Worm (Caenorhabditis elegans): ENCODE results near the gene tag-196.

DNA sequence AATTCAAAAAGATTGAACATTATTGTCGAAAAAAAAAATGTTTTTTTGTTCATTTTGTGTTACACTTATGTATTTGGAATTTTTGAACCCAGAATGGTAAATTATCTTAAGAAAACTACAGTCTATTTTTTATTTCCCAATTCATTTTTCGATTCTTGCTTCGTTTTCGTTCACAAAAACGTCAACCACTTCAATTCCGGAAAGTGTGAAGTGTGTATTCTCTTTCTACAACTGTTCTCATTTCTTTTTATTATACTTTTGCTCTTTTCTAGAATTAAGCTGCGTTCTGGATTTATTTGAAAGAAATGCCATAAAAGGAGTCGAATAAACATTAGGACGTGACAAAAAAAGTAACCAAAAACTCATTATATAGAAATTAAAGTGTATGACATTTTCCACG is 27.6 kb downstream of the tag-196 start, which contains the start of gene F41E6.1:
- TF ChIP-seq him-1 (tag; optimal IDR thresholded peaks at IDR 0.05) (no peak), dao-5 (tag; optimal IDR thresholded peaks at IDR 0.05) (no peak), W03F9.2 (tag; optimal IDR thresholded peaks at IDR 0.05) (no peak)
